Fruit fly (Drosophila melanogaster) whole organism, prepupa: ENCODE measurements around the gene Pld3.

ENCODE experiments used
- CG11902 ChIP-seq: fragments of 200-800 bp; sonication (Bioruptor generic); optimal IDR thresholded peaks from 3 replicates; lab custom pipeline; 2016; ENCODE audit warnings: missing biosample characterization, missing genetic modification characterization
- CG3032 ChIP-seq: fragments of 200-800 bp; optimal IDR thresholded peaks from 2 replicates; lab custom pipeline; 2019; ENCODE audit warnings: missing biosample characterization, mild to moderate bottlenecking, missing genetic modification characterization, moderate library complexity
- CG32006 ChIP-seq: fragments of 200-800 bp; sonication (Bioruptor generic); optimal IDR thresholded peaks from 3 replicates; lab custom pipeline; 2017; ENCODE audit warnings: missing biosample characterization, mild to moderate bottlenecking, missing genetic modification characterization
- CG34406 ChIP-seq: fragments of 200-800 bp; sonication (Bioruptor generic); optimal IDR thresholded peaks from 3 replicates; lab custom pipeline; 2016; ENCODE audit warnings: missing biosample characterization, missing genetic modification characterization
- CG4318 ChIP-seq: fragments of 200-800 bp; sonication (Bioruptor generic); optimal IDR thresholded peaks from 3 replicates; lab custom pipeline; 2017; ENCODE audit warnings: missing biosample characterization, mild to moderate bottlenecking, missing genetic modification characterization
- CG6163 ChIP-seq: fragments of 200-800 bp; sonication (Bioruptor generic); IDR thresholded peaks from 3 replicates; pipeline ENCODE4 v1.3.6; 2022; ENCODE audit warnings: missing biosample characterization, missing genetic modification characterization
- CG6792 ChIP-seq: fragments of 200-800 bp; sonication (Bioruptor generic); optimal IDR thresholded peaks from 3 replicates; lab custom pipeline; 2016; ENCODE audit warnings: missing biosample characterization, missing genetic modification characterization
- CG6854 ChIP-seq: fragments of 200-800 bp; sonication (Bioruptor generic); optimal IDR thresholded peaks from 2 replicates; lab custom pipeline; 2017; ENCODE audit warnings: missing biosample characterization, mild to moderate bottlenecking, missing genetic modification characterization
- CG7368 ChIP-seq: fragments of 200-800 bp; sonication (Bioruptor generic); optimal IDR thresholded peaks from 3 replicates; lab custom pipeline; 2016; ENCODE audit warnings: missing biosample characterization, missing genetic modification characterization
- CG8119 ChIP-seq: fragments of 200-800 bp; sonication (Bioruptor generic); IDR thresholded peaks from 3 replicates; pipeline ENCODE4 v1.3.6; 2022; ENCODE audit warnings: missing biosample characterization, missing genetic modification characterization
- CG8319 ChIP-seq: fragments of 200-800 bp; sonication (Bioruptor generic); optimal IDR thresholded peaks from 3 replicates; lab custom pipeline; 2016; ENCODE audit warnings: missing biosample characterization, missing genetic modification characterization
- CG8632 ChIP-seq: fragments of 200-800 bp; sonication (Bioruptor generic); optimal IDR thresholded peaks from 3 replicates; lab custom pipeline; 2016; ENCODE audit warnings: missing biosample characterization, missing genetic modification characterization
- Eip75B ChIP-seq: fragments of 200-800 bp; sonication (Bioruptor generic); optimal IDR thresholded peaks from 3 replicates; lab custom pipeline; 2016; ENCODE audit warnings: missing biosample characterization, missing genetic modification characterization
- Eip93F ChIP-seq: fragments of 200-800 bp; sonication (Bioruptor generic); optimal IDR thresholded peaks from 2 replicates; lab custom pipeline; 2016; ENCODE audit warnings: missing biosample characterization, mild to moderate bottlenecking, missing genetic modification characterization
- Gug ChIP-seq: fragments of 200-800 bp; sonication (Bioruptor generic); IDR thresholded peaks from 2 replicates; pipeline ENCODE4 v1.3.6; 2022; ENCODE audit warnings: missing biosample characterization, missing genetic modification characterization
- Hr38 ChIP-seq: sonication (Bioruptor generic); optimal IDR thresholded peaks from 2 replicates; lab custom pipeline; 2016; ENCODE audit warnings: missing biosample characterization, missing genetic modification characterization
- Hr39 ChIP-seq: fragments of 200-800 bp; sonication (Bioruptor generic); optimal IDR thresholded peaks from 2 replicates; lab custom pipeline; 2016; ENCODE audit warnings: missing biosample characterization, missing genetic modification characterization
- Hr4 ChIP-seq: fragments of 200-800 bp; sonication (Bioruptor generic); optimal IDR thresholded peaks from 3 replicates; lab custom pipeline; 2016; ENCODE audit warnings: missing biosample characterization, missing genetic modification characterization
- Lpt ChIP-seq: fragments of 200-800 bp; sonication (Bioruptor generic); optimal IDR thresholded peaks from 3 replicates; lab custom pipeline; 2016; ENCODE audit warnings: missing biosample characterization, missing genetic modification characterization
- OdsH ChIP-seq: fragments of 200-800 bp; sonication (Bioruptor generic); optimal IDR thresholded peaks from 3 replicates; lab custom pipeline; 2016; ENCODE audit warnings: missing biosample characterization, missing genetic modification characterization
- Sox14 ChIP-seq: fragments of 200-800 bp; sonication (Bioruptor generic); optimal IDR thresholded peaks from 3 replicates; lab custom pipeline; 2016; ENCODE audit warnings: missing biosample characterization, missing genetic modification characterization
- acj6 ChIP-seq: fragments of 200-800 bp; sonication (Bioruptor generic); optimal IDR thresholded peaks from 3 replicates; lab custom pipeline; 2016; ENCODE audit warnings: missing biosample characterization, missing genetic modification characterization
- dac ChIP-seq: fragments of 200-800 bp; sonication (Bioruptor generic); optimal IDR thresholded peaks from 2 replicates; lab custom pipeline; 2017; ENCODE audit warnings: missing biosample characterization, mild to moderate bottlenecking, missing genetic modification characterization
- esn ChIP-seq: fragments of 200-800 bp; sonication (Bioruptor generic); optimal IDR thresholded peaks from 2 replicates; lab custom pipeline; 2016; ENCODE audit warnings: missing biosample characterization, mild to moderate bottlenecking, missing genetic modification characterization, moderate library complexity
- fd59A ChIP-seq: fragments of 200-800 bp; sonication (Bioruptor generic); optimal IDR thresholded peaks from 2 replicates; lab custom pipeline; 2017; ENCODE audit warnings: missing biosample characterization, mild to moderate bottlenecking, missing genetic modification characterization, missing genetic modification reagents
- fkh ChIP-seq: fragments of 200-800 bp; sonication (Bioruptor generic); optimal IDR thresholded peaks from 3 replicates; lab custom pipeline; 2017; ENCODE audit warnings: missing biosample characterization, mild to moderate bottlenecking, missing genetic modification characterization, moderate library complexity
- net ChIP-seq: fragments of 200-800 bp; sonication (Bioruptor generic); optimal IDR thresholded peaks from 3 replicates; lab custom pipeline; 2016; ENCODE audit warnings: missing biosample characterization, missing genetic modification characterization
- salr ChIP-seq, 2 experiments: fragments of 200-800 bp; sonication (Bioruptor generic); optimal IDR thresholded peaks; 3 replicates each; lab custom pipeline; 2016 to 2018; ENCODE audit warnings: missing biosample characterization in 2 of 2, missing genetic modification characterization in 2 of 2, mild to moderate bottlenecking in 1 of 2
- ss ChIP-seq, 2 experiments: fragments of 200-800 bp; sonication (Bioruptor generic); optimal IDR thresholded peaks; 2 replicates in 1 of 2; 3 replicates in 1 of 2; lab custom pipeline; 2017 to 2018; ENCODE audit warnings: mild to moderate bottlenecking in 2 of 2, missing biosample characterization in 2 of 2, missing genetic modification characterization in 2 of 2, moderate library complexity in 1 of 2
- svp ChIP-seq: fragments of 200-800 bp; sonication (Bioruptor generic); peaks from one replicate; lab custom pipeline; 2016; ENCODE audit warnings: missing biosample characterization, missing genetic modification characterization
- vri ChIP-seq: fragments of 200-800 bp; sonication (Bioruptor generic); optimal IDR thresholded peaks from 3 replicates; lab custom pipeline; 2016; ENCODE audit warnings: missing biosample characterization, mild to moderate bottlenecking, missing genetic modification characterization

The Pld3 gene

DNA sequence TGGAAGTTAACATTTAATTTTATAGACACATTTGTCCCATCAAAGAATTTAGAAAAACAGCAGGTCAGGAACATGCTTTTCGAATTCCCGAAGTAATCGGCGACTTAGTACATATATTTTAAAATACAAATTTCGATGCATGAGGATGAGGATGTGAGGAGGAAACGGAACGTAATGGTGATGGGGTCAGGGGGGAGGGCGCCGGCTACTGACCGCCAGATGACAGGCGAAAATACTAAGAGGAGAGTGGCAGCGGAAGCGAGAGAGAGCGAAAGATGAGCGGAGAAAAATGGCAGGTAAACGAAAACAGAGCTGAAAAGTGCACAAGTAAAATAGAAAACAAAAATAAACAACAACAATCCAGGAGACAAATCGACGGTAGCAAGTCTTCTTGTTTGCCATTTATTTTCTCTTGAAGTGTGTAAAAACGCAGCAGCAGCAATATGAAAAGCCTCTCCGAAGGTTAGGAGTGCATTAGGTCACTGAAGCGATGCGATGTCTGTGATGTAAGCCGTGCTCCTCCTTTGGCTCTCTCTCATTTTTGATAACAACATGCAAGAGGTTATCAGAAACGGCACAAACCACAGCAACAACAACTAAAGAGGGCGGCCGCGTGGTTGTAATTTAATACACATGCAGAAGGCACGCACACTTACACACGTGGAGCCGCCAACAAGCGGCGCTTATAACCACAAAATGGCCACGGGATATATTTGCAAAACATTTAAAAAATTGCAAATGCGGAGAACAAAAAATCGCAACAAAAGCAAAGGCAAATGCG is 20.0 kb downstream of the Pld3 start:
- TF ChIP-seq svp (GFP tag; lab: Kevin White, UChicago) (peak; percentile 100), Lpt (GFP tag; lab: Kevin White, UChicago) (no peak), vri (GFP tag; lab: Kevin White, UChicago) (peak; percentile 81)
- TF ChIP-seq, all 60 proteins: peak for 2

DNA sequence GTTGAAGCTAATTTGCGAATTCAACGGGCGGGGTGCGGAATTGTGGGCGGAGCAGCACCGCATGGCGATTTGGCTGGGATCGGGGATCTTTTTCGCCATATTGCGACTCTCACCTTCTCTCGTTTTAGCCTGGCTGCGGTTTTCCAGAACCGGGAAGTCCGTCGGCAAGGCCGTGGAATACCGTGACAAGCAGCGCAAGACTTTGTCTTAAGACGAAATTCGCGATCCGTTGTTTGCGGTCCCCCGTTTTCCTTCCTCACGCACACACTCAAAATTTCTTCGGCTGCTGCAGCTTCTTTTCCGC is 20.5 kb downstream of the Pld3 start:
- TF ChIP-seq ss (GFP tag; optimal IDR thresholded peaks at IDR 0.05; lab: Kevin White, UChicago) (no peak), fd59A (GFP tag; lab: Kevin White, UChicago) (no peak), CG7368 (GFP tag; lab: Kevin White, UChicago) (no peak), net (GFP tag; lab: Kevin White, UChicago) (no peak), Sox14 (no peak), CG3032 (tag; lab: Kevin White, UChicago) (no peak), CG6792 (GFP tag; lab: Kevin White, UChicago) (no peak), salr (GFP tag; optimal IDR thresholded peaks at IDR 0.05; lab: Kevin White, UChicago) (no peak), acj6 (GFP tag; lab: Kevin White, UChicago) (no peak), esn (GFP tag; lab: Kevin White, UChicago) (no peak), CG6163 (GFP tag; lab: Robert Waterston, UW) (no peak), svp (GFP tag; lab: Kevin White, UChicago) (no peak)

DNA sequence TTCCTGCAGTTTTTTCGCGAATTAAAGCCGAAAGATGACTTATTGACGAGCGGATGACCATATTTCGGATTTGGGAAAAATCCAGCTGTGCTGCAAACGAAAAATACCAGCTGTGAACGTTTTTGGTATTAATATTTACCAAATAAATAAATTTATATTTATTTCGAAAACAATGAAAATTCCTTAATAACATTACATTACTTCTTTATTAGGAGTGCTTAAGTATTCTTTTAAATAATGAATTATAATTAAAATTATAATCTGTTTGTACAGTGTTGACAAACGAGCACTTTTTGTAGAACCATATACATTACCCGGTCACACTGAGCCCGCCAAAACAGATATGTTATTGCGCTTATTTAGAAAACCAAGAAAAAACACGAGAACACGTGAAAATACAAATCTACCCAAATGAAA is 21.0 kb downstream of the Pld3 start, which contains the start of the genes bur and Mcm10:
TSS of gene bur (minus strand) at position 69 of the 417 bp plus-strand sequence.
TSS of gene Mcm10 (plus strand) at position 319 of the 417 bp plus-strand sequence.
- TF ChIP-seq CG8632 (GFP tag; lab: Kevin White, UChicago) (no peak), fd59A (GFP tag; lab: Kevin White, UChicago) (no peak), CG7368 (GFP tag; lab: Kevin White, UChicago) (no peak), Hr39 (GFP tag; lab: Kevin White, UChicago) (no peak), Hr4 (GFP tag; lab: Kevin White, UChicago) (no peak), CG34406 (GFP tag; lab: Kevin White, UChicago) (no peak), vri (GFP tag; lab: Kevin White, UChicago) (no peak), Eip93F (GFP tag; lab: Kevin White, UChicago) (peak; percentile 66), Gug (GFP tag; lab: Robert Waterston, UW) (no peak)

DNA sequence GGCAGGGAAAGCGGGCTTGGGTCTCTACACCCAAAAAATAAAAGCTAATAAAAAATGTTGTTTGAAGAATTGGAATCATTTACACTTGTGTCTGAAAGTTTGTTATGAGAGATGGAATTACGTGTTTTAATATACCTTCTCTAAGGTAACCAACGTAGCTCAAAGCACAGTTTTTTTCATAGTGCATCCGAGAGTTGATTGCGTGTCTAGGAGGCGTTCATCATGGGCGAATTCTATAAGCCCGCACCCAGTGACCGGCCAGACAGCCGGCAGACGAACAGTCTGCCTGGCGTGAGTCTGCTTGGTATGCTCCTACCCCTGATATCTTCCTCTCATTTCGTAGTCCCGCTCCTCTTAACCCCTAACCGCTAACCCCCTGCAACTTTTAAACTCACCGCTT is 29.1 kb downstream of the Pld3 start:
- TF ChIP-seq ss (GFP tag; optimal IDR thresholded peaks at IDR 0.05; lab: Kevin White, UChicago): peak in 1 of 2 experiments; percentile 52
- no peak for TF ChIP-seq dac
- no peak for TF ChIP-seq Eip75B (GFP tag; lab: Kevin White, UChicago)
- no peak for TF ChIP-seq acj6 (GFP tag; lab: Kevin White, UChicago)
- TF ChIP-seq CG6163 (GFP tag; lab: Robert Waterston, UW): no peak

DNA sequence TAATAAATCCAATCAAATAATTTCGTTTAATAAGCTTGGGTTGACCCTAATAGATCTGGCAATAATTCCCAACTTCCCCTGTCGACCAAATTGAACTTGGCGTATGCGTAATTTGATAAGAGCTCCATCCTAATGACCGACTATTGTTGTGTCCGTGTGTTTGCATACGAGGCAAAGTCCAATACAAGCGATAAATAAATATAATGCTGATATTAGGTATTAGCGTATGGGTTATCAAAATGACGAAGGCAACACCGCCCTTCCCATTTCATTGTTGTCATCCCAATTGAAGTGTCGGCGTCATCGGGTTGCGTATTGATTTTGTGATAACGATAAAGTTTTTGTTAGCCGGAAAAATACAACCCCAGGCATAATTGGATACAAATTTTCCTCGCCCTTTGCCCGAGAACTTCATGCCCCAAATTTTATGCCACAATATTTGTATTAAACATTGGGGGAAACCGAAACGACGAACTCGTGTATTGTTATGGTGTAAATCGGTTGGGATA is 30.7 kb downstream of the Pld3 start:
- no peak for TF ChIP-seq Eip75B (GFP tag; lab: Kevin White, UChicago)
- peak; percentile 50 for TF ChIP-seq fkh (GFP tag; lab: Kevin White, UChicago)

DNA sequence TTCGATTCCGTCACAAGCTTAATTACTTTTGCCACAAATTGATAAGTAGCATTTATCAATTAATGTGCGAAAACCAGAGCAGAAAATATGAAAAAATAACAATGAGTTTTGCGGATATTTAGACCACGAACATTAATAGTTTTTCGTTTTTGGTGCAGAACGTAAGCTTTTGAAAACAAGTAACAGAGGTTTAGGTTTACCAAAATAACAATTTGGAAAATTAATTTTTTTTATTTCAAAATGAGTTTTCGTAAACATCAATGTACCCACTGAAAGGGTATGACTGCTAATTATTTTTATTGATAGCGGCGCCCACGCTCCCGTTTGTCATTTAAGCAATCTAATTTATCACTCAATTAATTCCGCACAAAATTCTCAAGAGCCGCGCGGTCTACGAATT is 36.7 kb downstream of the Pld3 start:
- TF ChIP-seq salr (GFP tag; optimal IDR thresholded peaks at IDR 0.05; lab: Kevin White, UChicago): no peak
- TF ChIP-seq CG11902 (GFP tag; lab: Kevin White, UChicago): no peak
- TF ChIP-seq fkh (GFP tag; lab: Kevin White, UChicago): no peak
- TF ChIP-seq Gug (GFP tag; lab: Robert Waterston, UW): no peak
- no peak for TF ChIP-seq CG8119 (GFP tag; lab: Robert Waterston, UW)
- TF ChIP-seq net (GFP tag; lab: Kevin White, UChicago): no peak
- no peak for TF ChIP-seq CG32006 (GFP tag; lab: Kevin White, UChicago)
- no peak for TF ChIP-seq CG8319 (GFP tag; lab: Kevin White, UChicago)
- TF ChIP-seq Hr38 (GFP tag; lab: Kevin White, UChicago): no peak
- TF ChIP-seq Hr39 (GFP tag; lab: Kevin White, UChicago): no peak
- TF ChIP-seq CG6854 (GFP tag; lab: Kevin White, UChicago): no peak
- no peak for TF ChIP-seq CG4318
- no peak for TF ChIP-seq OdsH (GFP tag; lab: Kevin White, UChicago)
- TF ChIP-seq ss (GFP tag; optimal IDR thresholded peaks at IDR 0.05; lab: Kevin White, UChicago): no peak
